Worm (Caenorhabditis elegans) whole organism, late embryonic: Measurements from ENCODE around the gene gly-20.

Source experiments
- F13H6.1 ChIP-seq: sonication (generic microtip); optimal IDR thresholded peaks from 2 replicates; lab custom pipeline; 2016; ENCODE audit warnings: missing genetic modification characterization, missing compliant biosample characterization
- ama-1 ChIP-seq: fragments of 150-350 bp; optimal IDR thresholded peaks from 2 replicates; lab custom pipeline; 2014
- ceh-18 ChIP-seq: sonication (generic microtip); optimal IDR thresholded peaks from 2 replicates; lab custom pipeline; 2016; ENCODE audit warnings: missing genetic modification characterization, missing compliant biosample characterization
- ceh-30 ChIP-seq: fragments of 150-350 bp; optimal IDR thresholded peaks from 2 replicates; lab custom pipeline; 2014; ENCODE audit warnings: missing biosample characterization, missing genetic modification characterization
- ceh-48 ChIP-seq: sonication (generic microtip); optimal IDR thresholded peaks from 2 replicates; lab custom pipeline; 2016; ENCODE audit warnings: missing genetic modification characterization, inconsistent platforms, missing compliant biosample characterization
- dve-1 ChIP-seq: sonication (generic microtip); optimal IDR thresholded peaks from 2 replicates; lab custom pipeline; 2017; ENCODE audit warnings: antibody characterized with exemption, mild to moderate bottlenecking, missing genetic modification characterization, missing compliant biosample characterization
- elt-2 ChIP-seq: sonication (generic microtip); optimal IDR thresholded peaks from 2 replicates; lab custom pipeline; 2016; ENCODE audit warnings: missing genetic modification reagents, missing genetic modification characterization, missing compliant biosample characterization
- nfya-1 ChIP-seq: sonication (generic microtip); optimal IDR thresholded peaks from 2 replicates; lab custom pipeline; 2017; ENCODE audit warnings: missing genetic modification characterization, mild to moderate bottlenecking, missing compliant biosample characterization, antibody characterized with exemption, moderate library complexity
- pha-4 ChIP-seq: fragments of 150-350 bp; optimal IDR thresholded peaks from 2 replicates; lab custom pipeline; 2018; ENCODE audit warnings: missing biosample characterization, missing genetic modification reagents, missing genetic modification characterization
- pqm-1 ChIP-seq: sonication (generic microtip); optimal IDR thresholded peaks from 2 replicates; lab custom pipeline; 2016; ENCODE audit warnings: missing genetic modification characterization, missing compliant biosample characterization
- sox-4 ChIP-seq: sonication (generic microtip); optimal IDR thresholded peaks from 2 replicates; lab custom pipeline; 2017; ENCODE audit warnings: mild to moderate bottlenecking, missing genetic modification characterization, inconsistent platforms, missing compliant biosample characterization

- TF ChIP-seq F13H6.1 (no peak), ceh-18 (no peak), ceh-30 (no peak), pha-4 (tag; lab: Kevin White, UChicago) (no peak), ceh-48 (no peak), dve-1 (tag; lab: Kevin White, UChicago) (no peak), sox-4 (no peak), pqm-1 (tag; lab: Kevin White, UChicago) (no peak), nfya-1 (tag; lab: Kevin White, UChicago) (no peak), elt-2 (tag; lab: Kevin White, UChicago) (no peak), ama-1 (no peak)
These were observed 11.3 kb upstream of the gly-20 start, which contains the start of gene clec-222 for ce11 chrV:11271051-11271450.
